Fruit fly (Drosophila melanogaster) whole organism, prepupa: Measurements from ENCODE around the gene CG15528.
A peak's percentile ranks its signal among the peaks of the same experiment; 100 is the strongest.

Experiments
- Blimp-1 ChIP-seq: fragments of 200-800 bp; sonication (Bioruptor generic); optimal IDR thresholded peaks from 3 replicates; lab custom pipeline; 2017; ENCODE audit warnings: missing biosample characterization, missing genetic modification characterization, mild to moderate bottlenecking, moderate library complexity, missing genetic modification reagents
- CG10631 ChIP-seq: fragments of 200-800 bp; sonication (Bioruptor generic); optimal IDR thresholded peaks from 2 replicates; lab custom pipeline; 2016; ENCODE audit warnings: missing biosample characterization, missing genetic modification characterization
- CG10669 ChIP-seq: fragments of 200-800 bp; sonication (Bioruptor generic); optimal IDR thresholded peaks from 3 replicates; lab custom pipeline; 2018; ENCODE audit warnings: missing biosample characterization, mild to moderate bottlenecking, missing genetic modification characterization, moderate library complexity
- CG11294 ChIP-seq: fragments of 200-800 bp; sonication (Bioruptor generic); IDR thresholded peaks from 2 replicates; pipeline ENCODE4 v1.3.6; 2022; ENCODE audit warnings: missing biosample characterization, missing genetic modification characterization
- CG11762 ChIP-seq: fragments of 200-800 bp; sonication (Bioruptor generic); optimal IDR thresholded peaks from 3 replicates; lab custom pipeline; 2016; ENCODE audit warnings: missing biosample characterization, missing genetic modification characterization; ENCODE audit not compliant: insufficient read depth
- CG11902 ChIP-seq: fragments of 200-800 bp; sonication (Bioruptor generic); optimal IDR thresholded peaks from 3 replicates; lab custom pipeline; 2016; ENCODE audit warnings: missing biosample characterization, missing genetic modification characterization
- CG1621 ChIP-seq: fragments of 200-800 bp; sonication (Bioruptor generic); optimal IDR thresholded peaks from 3 replicates; lab custom pipeline; 2018; ENCODE audit warnings: missing biosample characterization, mild to moderate bottlenecking, missing genetic modification characterization
- CG16779 ChIP-seq: fragments of 200-800 bp; sonication (Bioruptor generic); optimal IDR thresholded peaks from 3 replicates; lab custom pipeline; 2017; ENCODE audit warnings: missing biosample characterization, mild to moderate bottlenecking, missing genetic modification characterization
- CG3032 ChIP-seq: fragments of 200-800 bp; optimal IDR thresholded peaks from 2 replicates; lab custom pipeline; 2019; ENCODE audit warnings: missing biosample characterization, mild to moderate bottlenecking, missing genetic modification characterization, moderate library complexity
- CG31627 ChIP-seq: fragments of 200-800 bp; sonication (Bioruptor generic); optimal IDR thresholded peaks from 3 replicates; lab custom pipeline; 2016; ENCODE audit warnings: missing biosample characterization, missing genetic modification characterization
- CG32006 ChIP-seq: fragments of 200-800 bp; sonication (Bioruptor generic); optimal IDR thresholded peaks from 3 replicates; lab custom pipeline; 2017; ENCODE audit warnings: missing biosample characterization, mild to moderate bottlenecking, missing genetic modification characterization
- CG34406 ChIP-seq: fragments of 200-800 bp; sonication (Bioruptor generic); optimal IDR thresholded peaks from 3 replicates; lab custom pipeline; 2016; ENCODE audit warnings: missing biosample characterization, missing genetic modification characterization
- CG3919 ChIP-seq: fragments of 200-800 bp; sonication (Bioruptor generic); optimal IDR thresholded peaks from 3 replicates; lab custom pipeline; 2016; ENCODE audit warnings: missing biosample characterization, missing genetic modification characterization
- CG6163 ChIP-seq: fragments of 200-800 bp; sonication (Bioruptor generic); IDR thresholded peaks from 3 replicates; pipeline ENCODE4 v1.3.6; 2022; ENCODE audit warnings: missing biosample characterization, missing genetic modification characterization
- CG6276 ChIP-seq: fragments of 200-800 bp; sonication (Bioruptor generic); optimal IDR thresholded peaks from 2 replicates; lab custom pipeline; 2017; ENCODE audit warnings: missing biosample characterization, mild to moderate bottlenecking, missing genetic modification characterization
- CG6792 ChIP-seq: fragments of 200-800 bp; sonication (Bioruptor generic); optimal IDR thresholded peaks from 3 replicates; lab custom pipeline; 2016; ENCODE audit warnings: missing biosample characterization, missing genetic modification characterization
- CG6854 ChIP-seq: fragments of 200-800 bp; sonication (Bioruptor generic); optimal IDR thresholded peaks from 2 replicates; lab custom pipeline; 2017; ENCODE audit warnings: missing biosample characterization, mild to moderate bottlenecking, missing genetic modification characterization
- CG7368 ChIP-seq: fragments of 200-800 bp; sonication (Bioruptor generic); optimal IDR thresholded peaks from 3 replicates; lab custom pipeline; 2016; ENCODE audit warnings: missing biosample characterization, missing genetic modification characterization
- CG8119 ChIP-seq: fragments of 200-800 bp; sonication (Bioruptor generic); IDR thresholded peaks from 3 replicates; pipeline ENCODE4 v1.3.6; 2022; ENCODE audit warnings: missing biosample characterization, missing genetic modification characterization
- CG8319 ChIP-seq: fragments of 200-800 bp; sonication (Bioruptor generic); optimal IDR thresholded peaks from 3 replicates; lab custom pipeline; 2016; ENCODE audit warnings: missing biosample characterization, missing genetic modification characterization
- CG8632 ChIP-seq: fragments of 200-800 bp; sonication (Bioruptor generic); optimal IDR thresholded peaks from 3 replicates; lab custom pipeline; 2016; ENCODE audit warnings: missing biosample characterization, missing genetic modification characterization
- Eip75B ChIP-seq: fragments of 200-800 bp; sonication (Bioruptor generic); optimal IDR thresholded peaks from 3 replicates; lab custom pipeline; 2016; ENCODE audit warnings: missing biosample characterization, missing genetic modification characterization
- Eip78C ChIP-seq: fragments of 200-800 bp; sonication (Bioruptor generic); peaks from one replicate; lab custom pipeline; 2016; ENCODE audit warnings: missing biosample characterization, missing genetic modification characterization
- Eip93F ChIP-seq: fragments of 200-800 bp; sonication (Bioruptor generic); optimal IDR thresholded peaks from 2 replicates; lab custom pipeline; 2016; ENCODE audit warnings: missing biosample characterization, mild to moderate bottlenecking, missing genetic modification characterization
- Gug ChIP-seq: fragments of 200-800 bp; sonication (Bioruptor generic); IDR thresholded peaks from 2 replicates; pipeline ENCODE4 v1.3.6; 2022; ENCODE audit warnings: missing biosample characterization, missing genetic modification characterization
- Hr38 ChIP-seq: sonication (Bioruptor generic); optimal IDR thresholded peaks from 2 replicates; lab custom pipeline; 2016; ENCODE audit warnings: missing biosample characterization, missing genetic modification characterization
- Hr39 ChIP-seq: fragments of 200-800 bp; sonication (Bioruptor generic); optimal IDR thresholded peaks from 2 replicates; lab custom pipeline; 2016; ENCODE audit warnings: missing biosample characterization, missing genetic modification characterization
- Hr4 ChIP-seq: fragments of 200-800 bp; sonication (Bioruptor generic); optimal IDR thresholded peaks from 3 replicates; lab custom pipeline; 2016; ENCODE audit warnings: missing biosample characterization, missing genetic modification characterization
- Lpt ChIP-seq: fragments of 200-800 bp; sonication (Bioruptor generic); optimal IDR thresholded peaks from 3 replicates; lab custom pipeline; 2016; ENCODE audit warnings: missing biosample characterization, missing genetic modification characterization
- Met ChIP-seq: fragments of 200-800 bp; sonication (Bioruptor generic); optimal IDR thresholded peaks from 3 replicates; lab custom pipeline; 2016; ENCODE audit warnings: missing biosample characterization, missing genetic modification characterization
- OdsH ChIP-seq: fragments of 200-800 bp; sonication (Bioruptor generic); optimal IDR thresholded peaks from 3 replicates; lab custom pipeline; 2016; ENCODE audit warnings: missing biosample characterization, missing genetic modification characterization
- Smox ChIP-seq: fragments of 200-800 bp; sonication (Bioruptor generic); optimal IDR thresholded peaks from 3 replicates; lab custom pipeline; 2016; ENCODE audit warnings: missing biosample characterization, missing genetic modification characterization
- Sox102F ChIP-seq: fragments of 200-800 bp; sonication (Bioruptor generic); optimal IDR thresholded peaks from 2 replicates; lab custom pipeline; 2016; ENCODE audit warnings: missing biosample characterization, mild to moderate bottlenecking, missing genetic modification characterization
- Sox14 ChIP-seq: fragments of 200-800 bp; sonication (Bioruptor generic); optimal IDR thresholded peaks from 3 replicates; lab custom pipeline; 2016; ENCODE audit warnings: missing biosample characterization, missing genetic modification characterization
- Sox15 ChIP-seq: fragments of 200-800 bp; sonication (Bioruptor generic); optimal IDR thresholded peaks from 3 replicates; lab custom pipeline; 2016; ENCODE audit warnings: missing biosample characterization, missing genetic modification characterization
- achi ChIP-seq: fragments of 200-800 bp; sonication (Bioruptor generic); optimal IDR thresholded peaks from 3 replicates; lab custom pipeline; 2016; ENCODE audit warnings: missing biosample characterization, missing genetic modification characterization
- acj6 ChIP-seq: fragments of 200-800 bp; sonication (Bioruptor generic); optimal IDR thresholded peaks from 3 replicates; lab custom pipeline; 2016; ENCODE audit warnings: missing biosample characterization, missing genetic modification characterization
- dac ChIP-seq: fragments of 200-800 bp; sonication (Bioruptor generic); optimal IDR thresholded peaks from 2 replicates; lab custom pipeline; 2017; ENCODE audit warnings: missing biosample characterization, mild to moderate bottlenecking, missing genetic modification characterization
- dsx ChIP-seq: fragments of 200-800 bp; optimal IDR thresholded peaks from 3 replicates; lab custom pipeline; 2019; ENCODE audit warnings: missing biosample characterization, mild to moderate bottlenecking, missing genetic modification characterization, moderate library complexity; ENCODE audit not compliant: poor library complexity, severe bottlenecking
- eg ChIP-seq: fragments of 200-800 bp; sonication (Bioruptor generic); IDR thresholded peaks from 3 replicates; pipeline ENCODE4 v1.3.6; 2022; ENCODE audit warnings: missing biosample characterization, missing genetic modification characterization
- esn ChIP-seq: fragments of 200-800 bp; sonication (Bioruptor generic); optimal IDR thresholded peaks from 2 replicates; lab custom pipeline; 2016; ENCODE audit warnings: missing biosample characterization, mild to moderate bottlenecking, missing genetic modification characterization, moderate library complexity
- fd59A ChIP-seq: fragments of 200-800 bp; sonication (Bioruptor generic); optimal IDR thresholded peaks from 2 replicates; lab custom pipeline; 2017; ENCODE audit warnings: missing biosample characterization, mild to moderate bottlenecking, missing genetic modification characterization, missing genetic modification reagents
- fd85E ChIP-seq: fragments of 200-800 bp; sonication (Bioruptor generic); optimal IDR thresholded peaks from 3 replicates; lab custom pipeline; 2016; ENCODE audit warnings: missing biosample characterization, missing genetic modification characterization
- fkh ChIP-seq: fragments of 200-800 bp; sonication (Bioruptor generic); optimal IDR thresholded peaks from 3 replicates; lab custom pipeline; 2017; ENCODE audit warnings: missing biosample characterization, mild to moderate bottlenecking, missing genetic modification characterization, moderate library complexity
- lz ChIP-seq: fragments of 200-800 bp; sonication (Bioruptor generic); optimal IDR thresholded peaks from 3 replicates; lab custom pipeline; 2016; ENCODE audit warnings: missing biosample characterization, missing genetic modification characterization
- net ChIP-seq: fragments of 200-800 bp; sonication (Bioruptor generic); optimal IDR thresholded peaks from 3 replicates; lab custom pipeline; 2016; ENCODE audit warnings: missing biosample characterization, missing genetic modification characterization
- pdm3 ChIP-seq: fragments of 200-800 bp; sonication (Bioruptor generic); optimal IDR thresholded peaks from 3 replicates; lab custom pipeline; 2016; ENCODE audit warnings: missing biosample characterization, missing genetic modification characterization
- salr ChIP-seq, 2 experiments: fragments of 200-800 bp; sonication (Bioruptor generic); optimal IDR thresholded peaks; 3 replicates each; lab custom pipeline; 2016 to 2018; ENCODE audit warnings: missing biosample characterization in 2 of 2, missing genetic modification characterization in 2 of 2, mild to moderate bottlenecking in 1 of 2
- spab ChIP-seq: fragments of 200-800 bp; sonication (Bioruptor generic); optimal IDR thresholded peaks from 2 replicates; lab custom pipeline; 2017; ENCODE audit warnings: missing biosample characterization, mild to moderate bottlenecking, missing genetic modification characterization, missing genetic modification reagents
- ss ChIP-seq, 2 experiments: fragments of 200-800 bp; sonication (Bioruptor generic); optimal IDR thresholded peaks; 2 replicates in 1 of 2; 3 replicates in 1 of 2; lab custom pipeline; 2017 to 2018; ENCODE audit warnings: mild to moderate bottlenecking in 2 of 2, missing biosample characterization in 2 of 2, missing genetic modification characterization in 2 of 2, moderate library complexity in 1 of 2
- svp ChIP-seq: fragments of 200-800 bp; sonication (Bioruptor generic); peaks from one replicate; lab custom pipeline; 2016; ENCODE audit warnings: missing biosample characterization, missing genetic modification characterization
- topi ChIP-seq: fragments of 200-800 bp; sonication (Bioruptor generic); optimal IDR thresholded peaks from 3 replicates; lab custom pipeline; 2016; ENCODE audit warnings: missing biosample characterization, missing genetic modification characterization
- vri ChIP-seq: fragments of 200-800 bp; sonication (Bioruptor generic); optimal IDR thresholded peaks from 3 replicates; lab custom pipeline; 2016; ENCODE audit warnings: missing biosample characterization, mild to moderate bottlenecking, missing genetic modification characterization

CG15528 gene

DNA sequence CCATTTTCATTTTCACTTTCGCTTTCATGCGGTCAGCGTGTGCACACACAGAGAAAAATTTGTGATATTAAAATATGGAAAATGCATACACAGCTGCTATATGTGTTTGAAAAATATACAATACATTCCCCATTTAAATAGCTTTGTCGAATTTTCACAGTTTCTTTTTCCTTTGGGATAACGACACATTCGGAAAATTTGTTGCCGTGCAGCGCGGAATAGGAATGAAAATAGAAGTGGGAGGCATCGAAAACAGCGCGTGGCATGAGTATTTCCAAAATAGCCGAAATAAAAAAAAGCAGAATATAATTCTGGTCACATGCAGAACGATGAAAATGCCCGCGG is 40.8 kb upstream of the CG15528 start:
- TF ChIP-seq Hr39 (GFP tag; lab: Kevin White, UChicago) (peak; percentile 61), CG6276 (GFP tag; lab: Kevin White, UChicago) (peak; percentile 54), topi (peak; percentile 49), spab (GFP tag; lab: Kevin White, UChicago) (no peak), CG16779 (tag; lab: Kevin White, UChicago) (no peak), pdm3 (GFP tag; lab: Kevin White, UChicago) (peak; percentile 59), CG8632 (GFP tag; lab: Kevin White, UChicago) (no peak), Blimp-1 (GFP tag; lab: Kevin White, UChicago) (peak; percentile 19), CG6163 (GFP tag; lab: Robert Waterston, UW) (peak; percentile 82), ss (GFP tag; optimal IDR thresholded peaks at IDR 0.05; lab: Kevin White, UChicago) (no peak), dac (GFP tag; lab: Kevin White, UChicago) (peak; percentile 74), CG6792 (GFP tag; lab: Kevin White, UChicago) (peak; percentile 23), achi (GFP tag; lab: Kevin White, UChicago) (peak; percentile 57), CG6854 (no peak), CG8119 (GFP tag; lab: Robert Waterston, UW) (peak; percentile 79), CG3919 (GFP tag; lab: Kevin White, UChicago) (peak; percentile 57), CG11762 (no peak), esn (GFP tag; lab: Kevin White, UChicago) (peak; percentile 38), CG1621 (tag; lab: Kevin White, UChicago) (no peak), eg (peak; percentile 85), CG3032 (tag; lab: Kevin White, UChicago) (no peak), Met (GFP tag; lab: Kevin White, UChicago) (peak; percentile 46), CG10631 (GFP tag; lab: Kevin White, UChicago) (peak; percentile 51), Lpt (GFP tag; lab: Kevin White, UChicago) (peak; percentile 59), dsx (GFP tag; lab: Kevin White, UChicago) (no peak), Gug (0 out of 2 replicates have a peak, but pooled peaks have one; percentile 40), CG7368 (GFP tag; lab: Kevin White, UChicago) (peak; percentile 4), CG31627 (GFP tag; lab: Kevin White, UChicago) (peak; percentile 51), Hr4 (peak; percentile 88), CG8319 (GFP tag; lab: Kevin White, UChicago) (no peak), fd85E (GFP tag; lab: Kevin White, UChicago) (no peak), fkh (GFP tag; lab: Kevin White, UChicago) (no peak), Hr38 (GFP tag; lab: Kevin White, UChicago) (no peak), CG11294 (GFP tag; lab: Robert Waterston, UW) (peak; percentile 55), Sox102F (GFP tag; lab: Kevin White, UChicago) (peak; percentile 38), CG32006 (GFP tag; lab: Kevin White, UChicago) (peak; percentile 85), Sox14 (peak; percentile 31), CG34406 (GFP tag; lab: Kevin White, UChicago) (peak; percentile 23), vri (peak; percentile 9), net (peak; percentile 53), fd59A (GFP tag; lab: Kevin White, UChicago) (no peak), CG11902 (GFP tag; lab: Kevin White, UChicago) (peak; percentile 30), Eip75B (peak; percentile 28), Sox15 (GFP tag; lab: Kevin White, UChicago) (no peak), svp (GFP tag; lab: Kevin White, UChicago) (peak; percentile 52), Eip93F (GFP tag; lab: Kevin White, UChicago) (no peak), Eip78C (peak; percentile 86), lz (GFP tag; lab: Kevin White, UChicago) (peak; percentile 29), salr (GFP tag; optimal IDR thresholded peaks at IDR 0.05; lab: Kevin White, UChicago) (peak in 1 of 2 experiments; percentile 62), OdsH (peak; percentile 71), acj6 (GFP tag; lab: Kevin White, UChicago) (peak; percentile 55), CG10669 (GFP tag; lab: Kevin White, UChicago) (no peak), Smox (peak; percentile 20)
